Fruit fly (Drosophila melanogaster) whole organism, embryonic: ENCODE data around the gene Mabi.

ENCODE experiments used
- Ada2b ChIP-seq: fragments of 200-800 bp; sonication (Bioruptor generic); IDR thresholded peaks from 2 replicates; pipeline ENCODE4 v1.3.6; 2022; ENCODE audit warnings: missing biosample characterization, missing genetic modification characterization
- CG11247 ChIP-seq: fragments of 200-800 bp; sonication (Bioruptor generic); IDR thresholded peaks from 2 replicates; pipeline ENCODE4 v1.3.6; 2022; ENCODE audit warnings: missing biosample characterization, missing genetic modification characterization
- CG1233 ChIP-seq: fragments of 200-800 bp; sonication (Bioruptor generic); optimal IDR thresholded peaks from 4 replicates; lab custom pipeline; 2018; ENCODE audit warnings: missing biosample characterization, mild to moderate bottlenecking, missing genetic modification characterization
- CG12769 ChIP-seq: fragments of 200-800 bp; sonication (Bioruptor generic); optimal IDR thresholded peaks from 2 replicates; lab custom pipeline; 2019; ENCODE audit warnings: missing biosample characterization, mild to moderate bottlenecking, missing genetic modification characterization, moderate library complexity
- CG13296 ChIP-seq: fragments of 200-800 bp; sonication (Bioruptor generic); optimal IDR thresholded peaks from 3 replicates; lab custom pipeline; 2018; ENCODE audit warnings: missing biosample characterization, mild to moderate bottlenecking, missing genetic modification characterization
- CG15696 ChIP-seq: fragments of 200-800 bp; sonication (Bioruptor generic); optimal IDR thresholded peaks from 2 replicates; lab custom pipeline; 2019; ENCODE audit warnings: missing biosample characterization, mild to moderate bottlenecking, missing genetic modification characterization, moderate library complexity
- CG1603 ChIP-seq: fragments of 200-800 bp; sonication (Bioruptor generic); optimal IDR thresholded peaks from 2 replicates; lab custom pipeline; 2019; ENCODE audit warnings: missing biosample characterization, mild to moderate bottlenecking, missing genetic modification characterization, moderate library complexity
- CG16779 ChIP-seq: fragments of 200-800 bp; sonication (Bioruptor generic); IDR thresholded peaks from 2 replicates; pipeline ENCODE4 v1.3.6; 2022; ENCODE audit warnings: missing biosample characterization, missing genetic modification characterization
- CG17912 ChIP-seq: fragments of 200-800 bp; sonication (Bioruptor generic); optimal IDR thresholded peaks from 2 replicates; lab custom pipeline; 2018; ENCODE audit warnings: missing biosample characterization, mild to moderate bottlenecking, missing genetic modification characterization
- CG18619 ChIP-seq: fragments of 200-800 bp; sonication (Bioruptor generic); optimal IDR thresholded peaks from 3 replicates; lab custom pipeline; 2017; ENCODE audit warnings: missing biosample characterization, mild to moderate bottlenecking, missing genetic modification characterization
- CG2129 ChIP-seq: fragments of 200-800 bp; sonication (Bioruptor generic); IDR thresholded peaks from 2 replicates; pipeline ENCODE4 v1.3.6; 2022; ENCODE audit warnings: missing biosample characterization, missing genetic modification characterization; ENCODE audit not compliant: partially characterized antibody
- CG2678 ChIP-seq: fragments of 200-800 bp; sonication (Bioruptor generic); optimal IDR thresholded peaks from 3 replicates; lab custom pipeline; 2019; ENCODE audit warnings: missing biosample characterization, mild to moderate bottlenecking, missing genetic modification characterization, moderate library complexity
- CG3847 ChIP-seq: fragments of 200-800 bp; sonication (Bioruptor generic); IDR thresholded peaks from 2 replicates; pipeline ENCODE4 v1.3.6; 2022; ENCODE audit warnings: missing biosample characterization, missing genetic modification characterization
- CG6791 ChIP-seq: fragments of 200-800 bp; sonication (Bioruptor generic); IDR thresholded peaks from 3 replicates; pipeline ENCODE4 v1.3.6; 2022; ENCODE audit warnings: missing biosample characterization, missing genetic modification characterization; ENCODE audit not compliant: partially characterized antibody
- CG9727 ChIP-seq: fragments of 200-800 bp; sonication (Bioruptor generic); optimal IDR thresholded peaks from 3 replicates; lab custom pipeline; 2017; ENCODE audit warnings: missing biosample characterization, mild to moderate bottlenecking, missing genetic modification characterization
- CG9932 ChIP-seq: fragments of 200-800 bp; sonication (Bioruptor generic); IDR thresholded peaks from 2 replicates; pipeline ENCODE4 v1.3.6; 2022; ENCODE audit warnings: missing biosample characterization, missing genetic modification characterization
- CkIIα-i1 ChIP-seq: fragments of 200-800 bp; sonication (Bioruptor generic); IDR thresholded peaks from 2 replicates; pipeline ENCODE4 v1.3.6; 2022; ENCODE audit warnings: missing biosample characterization, missing genetic modification characterization
- Dfd ChIP-seq, 2 experiments: fragments of >200 bp; optimal IDR thresholded peaks; 2 replicates each; lab custom pipeline; 2017; ENCODE audit warnings: missing biosample characterization in 2 of 2, missing genetic modification characterization in 2 of 2
- Dip2 ChIP-seq: fragments of 200-800 bp; sonication (Bioruptor generic); IDR thresholded peaks from 2 replicates; pipeline ENCODE4 v1.3.6; 2022; ENCODE audit warnings: missing biosample characterization, missing genetic modification characterization
- Doc3 ChIP-seq: fragments of 200-800 bp; sonication (Bioruptor generic); IDR thresholded peaks from 3 replicates; pipeline ENCODE4 v1.3.6; 2022; ENCODE audit warnings: missing biosample characterization, missing genetic modification characterization; ENCODE audit not compliant: partially characterized antibody
- Gsc ChIP-seq: fragments of 200-800 bp; sonication (Bioruptor generic); IDR thresholded peaks from 2 replicates; pipeline ENCODE4 v1.3.6; 2022; ENCODE audit warnings: missing biosample characterization, missing genetic modification characterization
- Mes4 ChIP-seq: fragments of 200-800 bp; sonication (Bioruptor generic); optimal IDR thresholded peaks from 2 replicates; lab custom pipeline; 2016; ENCODE audit warnings: missing biosample characterization, missing genetic modification characterization
- Mrtf ChIP-seq: fragments of 200-800 bp; sonication (Bioruptor generic); IDR thresholded peaks from 3 replicates; pipeline ENCODE4 v1.3.6; 2022; ENCODE audit warnings: missing biosample characterization, missing genetic modification characterization
- Neu2 ChIP-seq: fragments of 200-800 bp; sonication (Bioruptor generic); optimal IDR thresholded peaks from 3 replicates; lab custom pipeline; 2016; ENCODE audit warnings: missing biosample characterization, missing genetic modification characterization, borderline replicate concordance
- Oli ChIP-seq: fragments of 200-800 bp; sonication (Bioruptor generic); optimal IDR thresholded peaks from 2 replicates; lab custom pipeline; 2018; ENCODE audit warnings: missing biosample characterization, mild to moderate bottlenecking, missing genetic modification characterization, moderate library complexity
- Opbp ChIP-seq: fragments of 200-800 bp; sonication (Bioruptor generic); IDR thresholded peaks from 3 replicates; pipeline ENCODE4 v1.3.6; 2022; ENCODE audit warnings: missing biosample characterization, missing genetic modification characterization; ENCODE audit not compliant: partially characterized antibody
- Pdp1 ChIP-seq, 2 experiments: fragments of 200-800 bp; sonication (Bioruptor generic); optimal IDR thresholded peaks; 3 replicates each; lab custom pipeline; 2016; ENCODE audit warnings: missing biosample characterization in 2 of 2, missing genetic modification characterization in 2 of 2, mild to moderate bottlenecking in 1 of 2, moderate library complexity in 1 of 2
- Sin3A ChIP-seq: fragments of >200 bp; optimal IDR thresholded peaks from 2 replicates; lab custom pipeline; 2018
- Sox100B ChIP-seq: fragments of 200-800 bp; sonication (Bioruptor generic); optimal IDR thresholded peaks from 3 replicates; lab custom pipeline; 2018; ENCODE audit warnings: missing biosample characterization, mild to moderate bottlenecking, missing genetic modification characterization
- Trl ChIP-seq, 3 experiments: fragments of >200 bp in 2 of 3; fragments of 200-800 bp in 1 of 3; sonication (Bioruptor generic) in 1 of 3; optimal IDR thresholded peaks; 2 replicates in 1 of 3; 3 replicates in 2 of 3; lab custom pipeline; 2016 to 2017; ENCODE audit warnings: missing biosample characterization in 1 of 3, missing genetic modification characterization in 1 of 3
- ap ChIP-seq: fragments of 200-800 bp; sonication (Bioruptor generic); IDR thresholded peaks from 2 replicates; pipeline ENCODE4 v1.3.6; 2022; ENCODE audit warnings: missing biosample characterization, missing genetic modification characterization
- bsh ChIP-seq, 2 experiments: fragments of 200-800 bp; sonication (Bioruptor generic); optimal IDR thresholded peaks; 2 replicates each; lab custom pipeline; 2017 to 2018; ENCODE audit warnings: mild to moderate bottlenecking in 2 of 2, missing biosample characterization in 2 of 2, missing genetic modification characterization in 2 of 2, moderate library complexity in 1 of 2
- chif ChIP-seq, 2 experiments: fragments of 200-800 bp; sonication (Bioruptor generic); optimal IDR thresholded peaks; 3 replicates each; lab custom pipeline; 2016; ENCODE audit warnings: missing biosample characterization in 2 of 2, missing genetic modification characterization in 2 of 2
- da ChIP-seq: fragments of 200-800 bp; sonication (Bioruptor generic); optimal IDR thresholded peaks from 2 replicates; lab custom pipeline; 2016; ENCODE audit warnings: missing biosample characterization, missing genetic modification characterization
- ems ChIP-seq: fragments of 200-800 bp; sonication (Bioruptor generic); optimal IDR thresholded peaks from 3 replicates; lab custom pipeline; 2016; ENCODE audit warnings: missing biosample characterization, missing genetic modification characterization
- fd64A ChIP-seq: fragments of 200-800 bp; sonication (Bioruptor generic); optimal IDR thresholded peaks from 3 replicates; lab custom pipeline; 2018; ENCODE audit warnings: missing biosample characterization, mild to moderate bottlenecking, missing genetic modification characterization
- fd96Cb ChIP-seq: fragments of 200-800 bp; sonication (Bioruptor generic); optimal IDR thresholded peaks from 2 replicates; lab custom pipeline; 2018; ENCODE audit warnings: missing biosample characterization, mild to moderate bottlenecking, missing genetic modification characterization, moderate library complexity
- gcm ChIP-seq: fragments of 200-800 bp; sonication (Bioruptor generic); optimal IDR thresholded peaks from 2 replicates; lab custom pipeline; 2019; ENCODE audit warnings: missing biosample characterization, mild to moderate bottlenecking, missing genetic modification characterization, moderate library complexity
- h ChIP-seq: fragments of >200 bp; optimal IDR thresholded peaks from 2 replicates; lab custom pipeline; 2017
- jing ChIP-seq: fragments of 200-800 bp; sonication (Bioruptor generic); optimal IDR thresholded peaks from 2 replicates; lab custom pipeline; 2018; ENCODE audit warnings: missing biosample characterization, mild to moderate bottlenecking, missing genetic modification characterization
- kah ChIP-seq: fragments of 200-800 bp; sonication (Bioruptor generic); optimal IDR thresholded peaks from 2 replicates; lab custom pipeline; 2018; ENCODE audit warnings: missing biosample characterization, mild to moderate bottlenecking, missing genetic modification characterization
- mirr ChIP-seq: fragments of 200-800 bp; sonication (Bioruptor generic); optimal IDR thresholded peaks from 3 replicates; lab custom pipeline; 2018; ENCODE audit warnings: missing biosample characterization, mild to moderate bottlenecking, missing genetic modification characterization
- nau ChIP-seq: fragments of 200-800 bp; sonication (Bioruptor generic); optimal IDR thresholded peaks from 3 replicates; lab custom pipeline; 2017; ENCODE audit warnings: missing biosample characterization, mild to moderate bottlenecking, missing genetic modification characterization, missing genetic modification reagents
- pan ChIP-seq, 4 experiments: fragments of >200 bp in 3 of 4; fragments of 200-800 bp in 1 of 4; sonication (Bioruptor generic) in 1 of 4; optimal IDR thresholded peaks in 3 of 4; IDR thresholded peaks in 1 of 4; 2 replicates each; pipeline versions ENCODE4 v1.3.6 to Lab custom; 2017 to 2022; ENCODE audit warnings: missing biosample characterization in 2 of 4, missing genetic modification characterization in 2 of 4, mixed read lengths in 1 of 4
- pb ChIP-seq: fragments of 200-800 bp; sonication (Bioruptor generic); optimal IDR thresholded peaks from 3 replicates; lab custom pipeline; 2016; ENCODE audit warnings: missing biosample characterization, missing genetic modification characterization
- rib ChIP-seq: fragments of 200-800 bp; sonication (Bioruptor generic); IDR thresholded peaks from 2 replicates; pipeline ENCODE4 v1.3.6; 2022; ENCODE audit warnings: missing biosample characterization, missing genetic modification characterization
- scrt ChIP-seq: fragments of 200-800 bp; sonication (Bioruptor generic); optimal IDR thresholded peaks from 2 replicates; lab custom pipeline; 2018; ENCODE audit warnings: missing biosample characterization, mild to moderate bottlenecking, missing genetic modification characterization, moderate library complexity
- sd ChIP-seq: fragments of 200-800 bp; sonication (Bioruptor generic); optimal IDR thresholded peaks from 3 replicates; lab custom pipeline; 2018; ENCODE audit warnings: missing biosample characterization, mild to moderate bottlenecking, missing genetic modification characterization, moderate library complexity
- unc-4 ChIP-seq: fragments of 200-800 bp; sonication (Bioruptor generic); IDR thresholded peaks from 2 replicates; pipeline ENCODE4 v1.3.6; 2022; ENCODE audit warnings: missing biosample characterization, missing genetic modification characterization; ENCODE audit not compliant: partially characterized antibody
- zfh2 ChIP-seq: fragments of 200-800 bp; sonication (Bioruptor generic); optimal IDR thresholded peaks from 2 replicates; lab custom pipeline; 2016; ENCODE audit warnings: missing biosample characterization, missing genetic modification characterization

The Mabi gene

dm6 chr2L:13191894-13192293, 42.6 kb downstream of the Mabi start, which contains the start of the genes CG16974 and Edem2:
Gene CG16974, minus strand, starts transcription at chr2L:13191979.
Gene Edem2, plus strand, starts transcription at chr2L:13192201.
- no peak for TF ChIP-seq Doc3 (GFP tag; lab: Robert Waterston, UW)
- no peak for TF ChIP-seq Mes4 (GFP tag; lab: Kevin White, UChicago)
- TF ChIP-seq scrt (GFP tag; lab: Kevin White, UChicago): no peak
- peak; percentile 86 for TF ChIP-seq CG9727 (GFP tag; lab: Kevin White, UChicago)
- TF ChIP-seq fd96Cb (tag; lab: Kevin White, UChicago): peak; percentile 57
- no peak for TF ChIP-seq nau (GFP tag; lab: Kevin White, UChicago)
- no peak for TF ChIP-seq mirr
- peak; percentile 83 for TF ChIP-seq CG9932 (GFP tag; lab: Robert Waterston, UW)
- TF ChIP-seq jing (GFP tag; lab: Kevin White, UChicago): no peak
- peak in 1 of 2 experiments; percentile 39 for TF ChIP-seq Pdp1 (GFP tag; optimal IDR thresholded peaks at IDR 0.05; lab: Kevin White, UChicago)
- TF ChIP-seq zfh2: peak; percentile 58
- peak; percentile 50 for TF ChIP-seq CG1233
- no peak for TF ChIP-seq CkIIα-i1
- TF ChIP-seq da (GFP tag; lab: Kevin White, UChicago): no peak
- TF ChIP-seq CG12769 (tag; lab: Kevin White, UChicago): no peak
- peak; percentile 60 for TF ChIP-seq Sin3A (lab: Kevin White, UChicago)
- peak; percentile 84 for TF ChIP-seq CG3847 (GFP tag; lab: Robert Waterston, UW)
- TF ChIP-seq Dfd (GFP tag; optimal IDR thresholded peaks at IDR 0.05; lab: Kevin White, UChicago): no peak
- TF ChIP-seq Oli: no peak
- TF ChIP-seq CG6791 (GFP tag; lab: Robert Waterston, UW): no peak
- TF ChIP-seq Sox100B: no peak
- no peak for TF ChIP-seq Opbp (GFP tag; lab: Robert Waterston, UW)
- no peak for TF ChIP-seq CG2129 (GFP tag; lab: Robert Waterston, UW)
- no peak for TF ChIP-seq CG13296 (GFP tag; lab: Kevin White, UChicago)
- TF ChIP-seq chif (GFP tag; optimal IDR thresholded peaks at IDR 0.05; lab: Kevin White, UChicago): peak in 1 of 2 experiments; percentile 40
- TF ChIP-seq Ada2b (GFP tag; lab: Robert Waterston, UW): peak; percentile 64
- TF ChIP-seq pan (optimal IDR thresholded peaks at IDR 0.05; lab: Kevin White, UChicago): no peak
- TF ChIP-seq pan (GFP tag; optimal IDR thresholded peaks at IDR 0.05 in 1 of 2, IDR thresholded peaks at IDR 0.05 in 1 of 2): peak in 1 of 2 experiments; percentile 82
- TF ChIP-seq CG17912: no peak
- peak; percentile 52; the same call in 1 of the 3 replicates for TF ChIP-seq Mrtf (GFP tag; lab: Robert Waterston, UW)
- TF ChIP-seq Gsc (GFP tag; lab: Robert Waterston, UW): no peak
- TF ChIP-seq Neu2: no peak
- peak; percentile 65 for TF ChIP-seq rib (GFP tag; lab: Robert Waterston, UW)
- peak; percentile 54 for TF ChIP-seq ems (GFP tag; lab: Kevin White, UChicago)
- TF ChIP-seq CG18619: no peak
- no peak for TF ChIP-seq CG1603
- TF ChIP-seq CG2678 (tag; lab: Kevin White, UChicago): no peak
- TF ChIP-seq pb (GFP tag; lab: Kevin White, UChicago): no peak
- no peak for TF ChIP-seq bsh (GFP tag; optimal IDR thresholded peaks at IDR 0.05; lab: Kevin White, UChicago)
- no peak for TF ChIP-seq unc-4 (GFP tag; lab: Robert Waterston, UW)
- peak; percentile 63 for TF ChIP-seq ap (GFP tag; lab: Robert Waterston, UW)
- TF ChIP-seq Dip2: no peak
- no peak for TF ChIP-seq CG15696
- no peak for TF ChIP-seq fd64A (GFP tag; lab: Kevin White, UChicago)
- no peak for TF ChIP-seq CG16779 (GFP tag; lab: Robert Waterston, UW)
- TF ChIP-seq h (lab: Kevin White, UChicago): no peak
- no peak for TF ChIP-seq sd (tag; lab: Kevin White, UChicago)
- no peak for TF ChIP-seq Trl (optimal IDR thresholded peaks at IDR 0.05; lab: Kevin White, UChicago)
- TF ChIP-seq Trl (GFP tag; optimal IDR thresholded peaks at IDR 0.05; lab: Kevin White, UChicago): no peak
- no peak for TF ChIP-seq kah
- peak; percentile 47; the same call in 1 of the 2 replicates for TF ChIP-seq CG11247
- no peak for TF ChIP-seq gcm
